Worm (Caenorhabditis elegans): ENCODE measurements around the gene ilys-5.
A peak's percentile ranks its signal among the peaks of the same experiment; 100 is the strongest.

ilys-5 gene

ce11 chrX:6518537-6518936 is 18.1 kb downstream of the ilys-5 start, which contains the start of gene ets-4 (continued):
- no peak for TF ChIP-seq nhr-25 (tag; optimal IDR thresholded peaks at IDR 0.05; ENCODE audit: borderline replicate concordance, insufficient read depth)
- TF ChIP-seq nhr-76 (tag; optimal IDR thresholded peaks at IDR 0.05), result no peak
- TF ChIP-seq rbr-2 (tag; optimal IDR thresholded peaks at IDR 0.05), result no peak
- no peak for TF ChIP-seq jun-1 (tag; optimal IDR thresholded peaks at IDR 0.05)
- TF ChIP-seq F26F4.8 (GFP tag; conservative IDR thresholded peaks at IDR 0.05), result no peak
- TF ChIP-seq lin-1 (GFP tag; IDR thresholded peaks at IDR 0.05), result 0 out of 2 replicates have a peak, but pooled peaks have one; percentile 47
- TF ChIP-seq T20F7.1 (GFP tag; optimal IDR thresholded peaks at IDR 0.05), result peak; percentile 17
- peak; percentile 85 for TF ChIP-seq tra-1 (GFP tag; IDR thresholded peaks at IDR 0.05)
- TF ChIP-seq hmg-1.1 (GFP tag; IDR thresholded peaks at IDR 0.05), result no peak
- peak; percentile 54; the same call in 1 of the 2 replicates for TF ChIP-seq mdt-29 (GFP tag; IDR thresholded peaks at IDR 0.05)
- no peak for TF ChIP-seq skn-1 (tag; optimal IDR thresholded peaks at IDR 0.05)
- TF ChIP-seq aha-1 (tag), result no peak
- no peak for TF ChIP-seq ceh-62 (tag; optimal IDR thresholded peaks at IDR 0.05)
- peak; percentile 9 for TF ChIP-seq lin-13 (GFP tag; optimal IDR thresholded peaks at IDR 0.05)

ce11 chrX:6517025-6517770 is 19.4 kb downstream of the ilys-5 start:
- TF ChIP-seq lim-7 (GFP tag; IDR thresholded peaks at IDR 0.05) (no peak), unc-62 (GFP tag; optimal IDR thresholded peaks at IDR 0.05 in 1 of 2) (peak in 1 of 2 experiments; percentile 39), unc-62 (tag; optimal IDR thresholded peaks at IDR 0.05) (no peak), lsy-2 (tag; optimal IDR thresholded peaks at IDR 0.05) (peak in 1 of 2 experiments; percentile 44), ceh-20 (GFP tag; IDR thresholded peaks at IDR 0.05) (peak; percentile 81), Y105C5A.15 (GFP tag; IDR thresholded peaks at IDR 0.05) (no peak), nhr-28 (tag; optimal IDR thresholded peaks at IDR 0.05) (peak; percentile 35), hlh-30 (tag; optimal IDR thresholded peaks at IDR 0.05; ENCODE audit: insufficient read depth) (peak; percentile 61), gei-8 (GFP tag; optimal IDR thresholded peaks at IDR 0.05) (no peak), lin-1 (GFP tag; IDR thresholded peaks at IDR 0.05) (no peak), hlh-11 (tag; optimal IDR thresholded peaks at IDR 0.05) (peak; percentile 79), mdt-29 (GFP tag; IDR thresholded peaks at IDR 0.05) (no peak), ztf-7 (tag; optimal IDR thresholded peaks at IDR 0.05) (peak; percentile 68), nhr-42 (GFP tag; IDR thresholded peaks at IDR 0.05) (no peak), tra-1 (GFP tag; IDR thresholded peaks at IDR 0.05) (peak; percentile 73; the same call in 1 of the 2 replicates), ZK546.5 (tag; optimal IDR thresholded peaks at IDR 0.05) (no peak), T26A8.4 (GFP tag; IDR thresholded peaks at IDR 0.05) (no peak), aha-1 (tag) (no peak), dve-1 (tag; optimal IDR thresholded peaks at IDR 0.05; ENCODE audit: insufficient read depth) (peak; percentile 88), mep-1 (tag; optimal IDR thresholded peaks at IDR 0.05) (peak; percentile 59), duxl-1 (tag; optimal IDR thresholded peaks at IDR 0.05; ENCODE audit: poor library complexity) (no peak), pqm-1 (tag; optimal IDR thresholded peaks at IDR 0.05) (peak; percentile 50), daf-16 (GFP tag; optimal IDR thresholded peaks at IDR 0.05) (no peak), daf-16 (tag; optimal IDR thresholded peaks at IDR 0.05) (peak; percentile 95), ceh-82 (tag; optimal IDR thresholded peaks at IDR 0.05) (no peak), ces-1 (GFP tag; optimal IDR thresholded peaks at IDR 0.05) (no peak), hif-1 (tag; optimal IDR thresholded peaks at IDR 0.05) (no peak), aly-2 (tag; optimal IDR thresholded peaks at IDR 0.05) (no peak), F49E8.2 (tag; optimal IDR thresholded peaks at IDR 0.05; ENCODE audit: borderline replicate concordance) (no peak), dmd-8 (GFP tag; IDR thresholded peaks at IDR 0.05) (no peak), ceh-44 (GFP tag; IDR thresholded peaks at IDR 0.05) (no peak), arid-1 (GFP tag; conservative IDR thresholded peaks at IDR 0.05) (no peak), nhr-77 (tag; optimal IDR thresholded peaks at IDR 0.05) (peak; percentile 38), set-16 (GFP tag; IDR thresholded peaks at IDR 0.05) (peak; percentile 58), egl-27 (tag; optimal IDR thresholded peaks at IDR 0.05) (no peak), dmd-6 (GFP tag; IDR thresholded peaks at IDR 0.05) (peak; percentile 77), madf-5 (GFP tag; IDR thresholded peaks at IDR 0.05) (no peak), php-3 (GFP tag; IDR thresholded peaks at IDR 0.05) (peak; percentile 93), ceh-62 (tag; optimal IDR thresholded peaks at IDR 0.05) (no peak)
